Worm (Caenorhabditis elegans) whole organism, L1 larva: Measurements from ENCODE around the gene ztf-27.

Experiments used
- blmp-1 ChIP-seq: fragments of 150-350 bp; optimal IDR thresholded peaks from 2 replicates; lab custom pipeline; 2014; ENCODE audit warnings: missing biosample characterization, missing genetic modification characterization
- elt-3 ChIP-seq, 6 experiments: fragments of 150-350 bp in 1 of 6; sonication (generic microtip); optimal IDR thresholded peaks; 2 replicates each; lab custom pipeline; 2017 to 2018; ENCODE audit warnings: missing biosample characterization in 6 of 6, missing genetic modification characterization in 6 of 6, inconsistent platforms in 1 of 6
- lin-35 ChIP-seq, 2 experiments: fragments of 150-350 bp; optimal IDR thresholded peaks; 2 replicates each; lab custom pipeline; 2014; ENCODE audit warnings: missing biosample characterization in 2 of 2, missing genetic modification characterization in 2 of 2, missing genetic modification reagents in 2 of 2
- mdl-1 ChIP-seq, 2 experiments: fragments of 150-350 bp; optimal IDR thresholded peaks; 2 replicates each; lab custom pipeline; 2014 to 2017; ENCODE audit warnings: missing biosample characterization in 2 of 2, missing genetic modification characterization in 2 of 2, inconsistent platforms in 1 of 2
- nhr-84 ChIP-seq: sonication (generic microtip); optimal IDR thresholded peaks from 2 replicates; lab custom pipeline; 2017; ENCODE audit warnings: missing biosample characterization, missing genetic modification characterization
- rnt-1 ChIP-seq: sonication (generic microtip); optimal IDR thresholded peaks from 2 replicates; lab custom pipeline; 2016; ENCODE audit warnings: mild to moderate bottlenecking, missing genetic modification characterization, moderate library complexity, missing compliant biosample characterization
- snpc-4 ChIP-seq: fragments of 150-350 bp; optimal IDR thresholded peaks from 2 replicates; lab custom pipeline; 2014; ENCODE audit warnings: missing biosample characterization, missing genetic modification characterization
- snu-23 ChIP-seq: sonication (generic microtip); optimal IDR thresholded peaks from 2 replicates; lab custom pipeline; 2016; ENCODE audit warnings: missing genetic modification characterization, missing compliant biosample characterization
- sptf-1 ChIP-seq: fragments of 150-350 bp; optimal IDR thresholded peaks from 2 replicates; lab custom pipeline; 2014; ENCODE audit warnings: missing biosample characterization, missing genetic modification characterization
- unc-62 ChIP-seq: fragments of 150-350 bp; optimal IDR thresholded peaks from 2 replicates; lab custom pipeline; 2014; ENCODE audit warnings: missing biosample characterization, missing genetic modification reagents, missing genetic modification characterization
- zag-1 ChIP-seq: fragments of 150-350 bp; optimal IDR thresholded peaks from 2 replicates; lab custom pipeline; 2014; ENCODE audit warnings: missing biosample characterization, missing genetic modification characterization

DNA sequence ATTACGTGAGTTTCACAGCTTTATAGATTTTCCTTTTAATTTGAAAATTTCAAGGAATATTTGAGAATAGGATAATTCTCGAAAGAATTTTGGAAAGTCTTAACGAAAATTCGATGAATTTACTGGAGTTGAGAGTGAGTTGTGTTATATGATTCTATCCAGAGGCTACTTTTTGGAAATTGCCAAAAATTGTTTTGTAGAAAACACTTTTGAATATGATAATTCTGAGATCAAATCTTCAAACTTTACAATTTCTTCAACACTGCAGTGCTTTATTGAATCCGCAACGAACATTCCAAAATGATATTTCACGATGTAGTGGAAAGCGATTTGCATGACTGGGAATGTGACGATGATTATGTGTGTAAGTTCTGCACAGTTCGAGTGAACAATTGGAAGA is 33.2 kb upstream of the ztf-27 start, which contains the start of gene C07E3.8:
- TF ChIP-seq mdl-1 (tag; optimal IDR thresholded peaks at IDR 0.05; lab: Kevin White, UChicago) (no peak), sptf-1 (tag; lab: Kevin White, UChicago) (no peak), elt-3 (tag; optimal IDR thresholded peaks at IDR 0.05; lab: Kevin White, UChicago) (no peak), snu-23 (GFP tag; lab: Kevin White, UChicago) (no peak), zag-1 (no peak), blmp-1 (tag; lab: Kevin White, UChicago) (no peak), nhr-84 (tag; lab: Kevin White, UChicago) (no peak), unc-62 (no peak), rnt-1 (tag; lab: Kevin White, UChicago) (no peak), snpc-4 (tag; lab: Kevin White, UChicago) (no peak), lin-35 (GFP tag; optimal IDR thresholded peaks at IDR 0.05; lab: Kevin White, UChicago) (no peak)
